Fruit fly (Drosophila melanogaster): ENCODE results near the gene fwe.

The fwe gene

DNA sequence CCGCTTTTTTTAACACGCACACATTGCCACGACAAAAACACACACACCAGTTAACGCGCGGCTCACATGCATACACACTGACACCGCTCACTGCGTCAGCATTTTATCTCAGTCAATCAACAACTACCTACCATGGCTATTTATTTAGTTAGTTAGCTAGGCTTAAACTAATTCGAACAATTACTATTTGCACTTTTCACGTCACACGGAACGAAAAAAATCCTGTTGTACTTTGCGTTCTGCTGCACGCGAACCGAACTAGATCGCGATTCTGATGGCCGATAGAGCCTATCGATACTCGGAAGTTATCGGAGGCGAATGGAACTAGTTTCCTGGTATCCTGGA, at the start of gene fwe:
TSS of gene fwe (minus strand) at position 268 of the 345 bp plus-strand sequence.
- TF ChIP-seq CG17801 (GFP tag; optimal IDR thresholded peaks at IDR 0.05; ENCODE audit: partially characterized antibody), result no peak

DNA sequence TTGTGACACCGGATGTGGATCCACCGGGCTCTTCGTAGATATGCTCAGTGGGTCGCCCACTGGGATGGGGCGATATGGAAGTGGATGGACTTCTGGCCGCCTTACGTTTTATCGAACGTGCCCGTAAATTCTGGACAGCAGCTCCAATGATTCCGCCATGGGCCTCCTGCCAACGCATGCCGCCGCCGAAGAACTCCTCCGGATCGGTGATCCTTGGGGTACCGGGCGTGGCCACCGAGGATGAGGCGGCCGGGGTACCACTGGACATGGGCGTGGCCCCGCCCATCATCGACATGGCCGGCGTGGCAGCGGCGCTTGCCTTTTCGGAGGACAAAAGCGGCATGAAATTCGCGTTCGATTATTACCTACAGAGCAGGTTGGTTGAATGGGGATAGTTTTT, 39.8 kb upstream of the fwe start:
- TF ChIP-seq CG17801 (GFP tag; optimal IDR thresholded peaks at IDR 0.05; ENCODE audit: partially characterized antibody), result no peak

DNA sequence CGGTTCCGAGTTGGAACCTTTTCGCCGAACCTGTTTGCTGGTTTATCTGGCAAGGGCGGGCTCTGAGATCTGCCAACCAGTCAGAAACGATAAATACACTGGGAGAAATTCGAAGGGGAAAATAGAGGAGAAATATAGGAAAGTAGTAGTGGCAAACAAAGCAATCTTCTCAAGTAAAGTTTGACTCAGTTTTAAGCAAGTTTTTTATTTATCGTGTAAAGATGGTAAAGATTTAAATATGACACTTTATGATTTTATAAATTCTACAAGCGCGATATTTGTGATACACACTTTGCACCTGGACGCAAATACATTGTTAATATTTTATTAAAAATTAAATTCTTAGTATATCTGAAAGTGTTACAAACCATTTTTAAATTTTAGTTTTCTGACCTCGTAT, 31.4 kb upstream of the fwe start:
- no peak for TF ChIP-seq CG17801 (GFP tag; optimal IDR thresholded peaks at IDR 0.05; ENCODE audit: partially characterized antibody)

DNA sequence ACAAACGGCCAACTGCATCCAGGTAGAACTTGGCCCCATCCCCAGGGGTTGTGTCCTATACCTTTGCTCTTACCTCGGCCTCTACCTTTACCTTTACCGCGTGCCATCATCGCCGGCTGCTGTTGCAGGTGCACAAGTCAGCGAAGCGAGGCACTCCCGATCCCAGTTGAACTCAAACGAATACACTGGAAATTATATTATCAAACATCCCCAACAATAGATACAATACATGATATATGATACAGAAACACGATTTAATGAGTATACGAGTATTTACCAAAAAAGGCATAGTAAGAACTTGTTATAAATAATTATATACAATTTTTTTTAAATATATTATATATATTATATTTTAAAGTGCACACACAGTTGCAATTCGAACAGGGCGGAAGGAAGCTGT, 31.0 kb upstream of the fwe start:
- no peak for TF ChIP-seq CG17801 (GFP tag; optimal IDR thresholded peaks at IDR 0.05; ENCODE audit: partially characterized antibody)

- no peak for TF ChIP-seq CG17801 (GFP tag; optimal IDR thresholded peaks at IDR 0.05; ENCODE audit: partially characterized antibody)
These were observed 28.4 kb upstream of the fwe start for dm6 chr3L:15844577-15844976.

dm6 chr3L:15843962-15844361, 27.8 kb upstream of the fwe start, which contains the start of gene meru:
Gene meru (minus strand): TSS chr3L:15844062.
- TF ChIP-seq CG17801 (GFP tag; optimal IDR thresholded peaks at IDR 0.05; ENCODE audit: partially characterized antibody), result no peak

DNA sequence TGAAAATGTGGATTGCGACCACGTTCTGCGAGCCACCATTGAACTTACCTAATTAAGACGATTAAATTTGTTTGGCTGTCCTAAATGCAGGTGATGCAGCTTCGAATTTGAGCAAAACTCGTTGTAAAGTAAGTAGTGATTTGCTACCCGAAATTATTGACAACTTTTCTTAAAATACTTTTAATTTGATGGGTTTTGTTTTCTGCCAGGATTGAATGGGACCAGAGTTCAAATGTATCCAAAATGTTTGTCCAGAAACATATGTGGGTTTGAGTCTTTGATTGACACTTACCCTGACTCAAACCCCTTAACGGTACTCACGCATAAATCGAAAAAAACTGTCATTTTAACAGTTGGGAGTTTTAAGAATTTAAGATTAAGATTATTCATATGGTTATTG, 21.0 kb upstream of the fwe start, which contains the start of gene CG15715:
TSS of gene CG15715 (minus strand) at position 274 of the 400 bp plus-strand sequence.
- peak; percentile 12 for TF ChIP-seq CG17801 (GFP tag; optimal IDR thresholded peaks at IDR 0.05; ENCODE audit: partially characterized antibody)

dm6 chr3L:15834877-15835555, 18.8 kb upstream of the fwe start, which contains the start of gene CG18081:
Gene CG18081 (minus strand): TSS chr3L:15835388.
- no peak for TF ChIP-seq CG17801 (GFP tag; optimal IDR thresholded peaks at IDR 0.05; ENCODE audit: partially characterized antibody)

dm6 chr3L:15832146-15832545, 15.9 kb upstream of the fwe start, which contains the start of gene CG12713:
Gene CG12713 (plus strand): TSS chr3L:15832464.
- no peak for TF ChIP-seq CG17801 (GFP tag; optimal IDR thresholded peaks at IDR 0.05; ENCODE audit: partially characterized antibody)

- TF ChIP-seq CG17801 (GFP tag; optimal IDR thresholded peaks at IDR 0.05; ENCODE audit: partially characterized antibody), result peak; percentile 86
These were observed 10.9 kb upstream of the fwe start for dm6 chr3L:15826985-15827635.

DNA sequence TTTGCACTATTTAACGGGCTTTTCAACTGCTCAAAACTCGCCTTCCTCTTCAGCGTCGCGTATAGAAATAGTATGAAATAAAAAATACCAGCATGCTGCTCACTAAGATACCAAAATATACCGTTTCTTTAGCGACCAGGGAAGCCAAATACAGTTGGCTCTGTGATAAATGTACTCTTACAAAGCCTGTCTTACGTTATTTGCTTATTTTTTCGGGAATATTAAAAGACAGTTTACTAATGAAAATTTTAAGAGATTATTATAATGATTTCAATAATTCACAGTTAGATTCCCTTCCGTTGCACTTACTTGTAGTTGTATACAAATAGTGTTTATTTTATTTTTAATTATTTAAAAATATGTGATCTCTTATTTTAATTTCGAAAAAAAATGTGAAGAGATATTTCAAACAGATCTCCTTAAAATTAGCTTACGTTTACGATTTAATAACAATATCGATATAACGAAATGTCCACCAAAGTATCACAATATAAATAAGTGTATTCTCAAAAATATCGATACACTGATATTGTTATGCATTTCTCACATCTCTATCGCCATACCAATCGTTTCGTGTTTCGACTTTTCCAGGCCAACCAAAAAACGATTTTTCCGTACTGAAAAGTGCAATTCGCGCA, 10.3 kb upstream of the fwe start, which contains the start of the genes DCP2 and dbo:
TSS of gene DCP2 (minus strand) at position 77 of the 638 bp plus-strand sequence.
TSS of gene dbo (plus strand) at position 542 of the 638 bp plus-strand sequence.
- TF ChIP-seq CG17801 (GFP tag; optimal IDR thresholded peaks at IDR 0.05; ENCODE audit: partially characterized antibody), result no peak

DNA sequence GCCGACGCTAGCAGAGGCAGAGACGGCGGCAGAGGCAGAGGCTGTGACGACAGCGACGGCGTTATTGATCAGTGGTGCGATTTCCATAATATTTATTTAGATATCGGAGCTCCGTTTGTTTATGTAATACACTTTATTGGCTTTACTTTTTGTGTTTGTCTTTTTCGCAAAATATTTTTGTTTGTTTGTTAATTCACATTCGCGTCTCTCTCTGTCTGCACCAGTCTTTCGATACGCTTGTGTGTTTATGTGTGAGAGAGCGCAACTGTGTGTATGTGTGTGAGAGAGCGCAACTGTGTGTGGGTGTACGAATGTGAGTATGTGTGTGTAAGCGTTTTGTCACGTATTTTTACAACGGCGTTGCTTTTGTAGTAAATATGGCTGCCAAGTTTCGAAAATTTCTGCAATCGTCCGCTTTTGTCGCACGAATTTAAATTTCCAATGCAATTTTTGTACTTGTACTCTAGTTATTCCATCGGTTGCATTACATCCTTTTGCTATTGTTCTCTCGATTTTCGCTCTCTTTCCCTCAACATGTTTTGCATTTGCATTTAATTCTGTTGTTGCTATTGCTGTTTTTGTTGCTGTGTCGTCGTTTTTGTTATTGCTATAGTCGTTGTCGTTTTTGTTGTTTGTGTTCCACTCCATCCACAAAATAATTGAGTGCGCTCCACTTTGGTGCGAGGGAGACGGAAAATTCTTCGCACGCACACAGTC, 9.4 kb upstream of the fwe start:
- TF ChIP-seq CG17801 (GFP tag; optimal IDR thresholded peaks at IDR 0.05; ENCODE audit: partially characterized antibody), result peak; percentile 22

- no peak for TF ChIP-seq CG17801 (GFP tag; optimal IDR thresholded peaks at IDR 0.05; ENCODE audit: partially characterized antibody)
These were observed 8.3 kb upstream of the fwe start for dm6 chr3L:15824537-15824936.

dm6 chr3L:15823780-15824423, 7.7 kb upstream of the fwe start:
- no peak for TF ChIP-seq CG17801 (GFP tag; optimal IDR thresholded peaks at IDR 0.05; ENCODE audit: partially characterized antibody)

DNA sequence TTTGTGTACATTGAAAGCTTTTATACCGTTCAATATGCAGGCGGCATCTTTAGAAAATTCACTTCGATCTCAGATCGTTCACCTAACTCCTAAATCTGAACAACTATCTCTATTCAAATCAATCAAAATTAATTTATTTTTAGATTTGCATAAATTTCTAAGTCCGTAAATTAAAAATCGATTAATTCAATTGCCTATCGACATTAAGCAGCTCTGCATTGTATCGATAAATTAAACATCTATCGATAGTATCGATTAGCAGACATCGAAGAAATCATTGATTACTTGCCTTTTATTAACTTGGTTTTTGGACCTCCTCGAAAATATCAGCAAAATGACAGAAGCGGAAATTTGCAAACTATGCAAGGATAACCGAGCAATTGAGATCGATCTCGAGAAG, 504 bp upstream of the fwe start, which contains the start of gene CkIIalpha-i1:
TSS of gene CkIIalpha-i1 (plus strand) at position 266 of the 400 bp plus-strand sequence.
- TF ChIP-seq CG17801 (GFP tag; optimal IDR thresholded peaks at IDR 0.05; ENCODE audit: partially characterized antibody), result no peak
